Fruit fly (Drosophila melanogaster) S2 (cell line): ENCODE measurements around the gene br.

Experiments
- CG8478 ChIP-seq: fragments of >200 bp; optimal IDR thresholded peaks from 2 replicates; lab custom pipeline; 2018
- CTCF ChIP-seq, 2 experiments: fragments of >200 bp; optimal IDR thresholded peaks; 2 replicates each; lab custom pipeline; 2018

DNA sequence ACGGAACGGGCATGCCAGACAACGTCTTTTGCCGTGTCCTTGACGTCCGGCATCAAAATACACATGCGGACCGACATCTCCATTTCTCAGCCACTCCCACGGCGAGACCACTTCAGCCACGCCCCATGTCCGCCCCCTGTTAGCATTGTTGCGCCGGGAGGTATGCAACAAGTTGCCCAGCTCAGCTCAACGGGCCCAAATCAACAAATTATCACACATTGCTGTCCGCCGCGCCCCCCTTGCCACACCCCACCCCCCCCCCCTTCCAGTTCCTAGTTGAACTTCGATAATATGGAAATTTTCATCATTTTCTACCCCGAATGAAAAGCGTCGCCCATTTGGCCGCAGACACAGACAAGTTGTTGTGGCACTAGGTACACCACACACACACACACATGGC, 12.9 kb downstream of the br start:
- TF ChIP-seq CTCF (optimal IDR thresholded peaks at IDR 0.05; lab: Kevin White, UChicago) (no peak), CG8478 (lab: Kevin White, UChicago) (no peak)
